Fruit fly (Drosophila melanogaster) whole organism, adult: ENCODE measurements around the gene CG3436.

ENCODE experiments used
- CG14711 ChIP-seq: fragments of 200-800 bp; sonication (Bioruptor generic); optimal IDR thresholded peaks from 2 replicates; lab custom pipeline; 2018; ENCODE audit warnings: missing biosample characterization, mild to moderate bottlenecking, missing genetic modification characterization, moderate library complexity
- CG7101 ChIP-seq: fragments of 200-800 bp; sonication (Bioruptor generic); optimal IDR thresholded peaks from 2 replicates; lab custom pipeline; 2018; ENCODE audit warnings: missing biosample characterization, mild to moderate bottlenecking, missing genetic modification characterization, moderate library complexity
- ovo ChIP-seq: fragments of 200-800 bp; sonication (Bioruptor generic); optimal IDR thresholded peaks from 2 replicates; lab custom pipeline; 2016; ENCODE audit warnings: missing biosample characterization, missing genetic modification characterization

DNA sequence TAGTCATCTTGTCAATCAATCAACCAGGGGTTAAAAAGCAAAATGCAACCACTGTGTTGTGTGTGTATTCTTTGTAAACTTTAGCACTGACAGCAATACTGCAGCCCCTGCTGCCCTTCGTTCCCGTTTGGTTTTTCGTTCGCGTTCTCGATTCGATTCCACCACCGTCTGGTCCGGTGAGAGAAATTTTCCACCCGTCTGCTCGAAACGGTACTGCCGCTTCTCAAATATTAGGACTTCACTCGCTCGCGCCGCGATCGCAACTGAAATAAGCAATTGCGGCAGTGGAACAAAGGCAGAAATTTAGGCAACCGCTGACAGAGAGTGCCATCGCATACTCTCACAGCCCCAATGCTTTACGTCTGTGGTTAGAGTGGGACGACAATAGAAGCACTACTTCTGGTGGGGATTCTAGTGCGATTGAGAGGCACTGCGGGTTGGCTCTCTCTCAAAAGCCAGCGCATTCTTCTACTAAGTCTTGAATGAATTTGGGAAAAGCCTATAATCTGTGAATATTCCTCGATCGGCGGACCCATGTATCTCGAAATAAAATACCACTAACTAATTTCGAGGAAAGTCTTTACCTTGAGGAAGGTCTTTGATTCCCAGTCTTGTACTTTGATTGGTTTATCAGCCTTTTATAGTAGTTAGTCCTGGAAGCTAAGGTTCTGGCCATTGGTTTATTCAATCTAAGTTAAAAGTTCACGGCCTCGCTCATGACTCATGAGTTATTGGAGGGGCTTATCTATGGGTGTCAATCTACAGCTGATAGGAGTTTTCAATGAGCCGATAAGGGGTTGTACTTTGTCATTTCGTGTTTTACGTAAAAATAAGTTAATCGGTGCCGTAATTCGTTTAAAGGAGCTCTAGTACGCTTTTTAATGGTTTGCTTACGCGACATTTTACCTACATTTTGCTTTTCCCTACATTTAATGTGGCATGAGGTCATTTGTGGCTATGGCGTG, 26.6 kb upstream of the CG3436 start:
- TF ChIP-seq CG7101 (tag; lab: Kevin White, UChicago) = peak; percentile 76
- peak; percentile 84 for TF ChIP-seq ovo (GFP tag; lab: Kevin White, UChicago)
- peak; percentile 67 for TF ChIP-seq CG14711 (tag; lab: Kevin White, UChicago)
